Fruit fly (Drosophila melanogaster) whole organism, embryonic: ENCODE data around the gene CG7728.

Experiments used
- CG4328 ChIP-seq: fragments of 200-800 bp; sonication (Bioruptor generic); optimal IDR thresholded peaks from 3 replicates; lab custom pipeline; 2017; ENCODE audit warnings: missing biosample characterization, missing genetic modification reagents, missing genetic modification characterization
- CG8944 ChIP-seq: fragments of 200-800 bp; sonication (Bioruptor generic); optimal IDR thresholded peaks from 3 replicates; lab custom pipeline; 2016; ENCODE audit warnings: missing biosample characterization, missing genetic modification characterization
- lola ChIP-seq, 3 experiments: fragments of >200 bp in 2 of 3; fragments of 200-800 bp in 1 of 3; sonication (Bioruptor generic) in 1 of 3; optimal IDR thresholded peaks; 2 replicates each; lab custom pipeline; 2017 to 2019; ENCODE audit warnings: missing biosample characterization in 3 of 3, missing genetic modification characterization in 3 of 3, mild to moderate bottlenecking in 1 of 3, moderate library complexity in 1 of 3

- no peak for TF ChIP-seq lola (GFP tag; optimal IDR thresholded peaks at IDR 0.05; lab: Kevin White, UChicago)
- TF ChIP-seq CG8944 (GFP tag; lab: Kevin White, UChicago): no peak
- no peak for TF ChIP-seq CG4328 (GFP tag; lab: Kevin White, UChicago)
These were observed 27.8 kb upstream of the CG7728 start for dm6 chr3L:16988526-16988925.
